Worm (Caenorhabditis elegans): Measurements from ENCODE around the gene Y113G7C.1.
"Not testable (repeated sequence)": the region's sequence is repeated elsewhere in the genome, so short reads cannot be mapped to it uniquely, and the experiment has no call there.

Y113G7C.1 gene

ce11 chrV:20279309-20279708 lies 38.2 kb upstream of the Y113G7C.1 start:
- TF ChIP-seq nhr-84 (tag; optimal IDR thresholded peaks at IDR 0.05) (no peak), pag-3 (tag; optimal IDR thresholded peaks at IDR 0.05; ENCODE audit: borderline replicate concordance, insufficient read depth) (no peak), tlp-1 (tag; optimal IDR thresholded peaks at IDR 0.05) (no peak), zag-1 (tag; optimal IDR thresholded peaks at IDR 0.05) (no peak), nhr-28 (tag; optimal IDR thresholded peaks at IDR 0.05) (no peak), snpc-4 (tag; optimal IDR thresholded peaks at IDR 0.05) (no peak)

- TF ChIP-seq tbx-2 (tag; optimal IDR thresholded peaks at IDR 0.05) (peak; percentile 0), hlh-17 (GFP tag; optimal IDR thresholded peaks at IDR 0.05; ENCODE audit: borderline replicate concordance) (no peak), nhr-28 (tag; optimal IDR thresholded peaks at IDR 0.05) (no peak), nhr-77 (tag; optimal IDR thresholded peaks at IDR 0.05) (peak; percentile 32), grh-1 (GFP tag; IDR thresholded peaks at IDR 0.05) (no peak)
These were observed 37.7 kb upstream of the Y113G7C.1 start, which contains the start of gene pqn-94 for ce11 chrV:20279811-20280317. Gene pqn-94 (minus strand): TSS chrV:20279861.

ce11 chrV:20282827-20283226 lies 34.7 kb upstream of the Y113G7C.1 start:
- TF ChIP-seq efl-1 (optimal IDR thresholded peaks at IDR 0.05) = no peak
- TF ChIP-seq efl-1 (GFP tag; optimal IDR thresholded peaks at IDR 0.05 in 1 of 2) = peak in 1 of 2 experiments; percentile 34
- TF ChIP-seq mdl-1 (tag; optimal IDR thresholded peaks at IDR 0.05) = no peak

- TF ChIP-seq mab-9 (GFP tag; IDR thresholded peaks at IDR 0.05) = no peak
- no peak for TF ChIP-seq lin-14 (GFP tag; optimal IDR thresholded peaks at IDR 0.05)
- no peak for TF ChIP-seq nhr-71 (tag; optimal IDR thresholded peaks at IDR 0.05)
- TF ChIP-seq ama-1 (optimal IDR thresholded peaks at IDR 0.05) = no peak
- TF ChIP-seq skn-1 (tag; optimal IDR thresholded peaks at IDR 0.05) = no peak
- no peak for TF ChIP-seq ztf-4 (tag; optimal IDR thresholded peaks at IDR 0.05)
- TF ChIP-seq nhr-28 (tag; optimal IDR thresholded peaks at IDR 0.05) = no peak
- no peak for TF ChIP-seq mep-1 (tag; optimal IDR thresholded peaks at IDR 0.05)
- TF ChIP-seq lin-15B (tag; optimal IDR thresholded peaks at IDR 0.05) = no peak
- no peak for TF ChIP-seq F16B12.6 (tag; optimal IDR thresholded peaks at IDR 0.05)
- TF ChIP-seq dpl-1 (GFP tag; optimal IDR thresholded peaks at IDR 0.05) = no peak
- TF ChIP-seq ces-1 (GFP tag; optimal IDR thresholded peaks at IDR 0.05) = no peak
- no peak for TF ChIP-seq pax-3 (tag; optimal IDR thresholded peaks at IDR 0.05)
- no peak for TF ChIP-seq lin-13 (GFP tag; optimal IDR thresholded peaks at IDR 0.05)
- TF ChIP-seq nhr-20 (tag; optimal IDR thresholded peaks at IDR 0.05) = no peak
These were observed 28.2 kb upstream of the Y113G7C.1 start, which contains the start of gene mlt-4 for ce11 chrV:20289317-20289716. Gene mlt-4 (minus strand): TSS chrV:20289417.

ce11 chrV:20294388-20294787 lies 23.2 kb upstream of the Y113G7C.1 start, which contains the start of gene clec-261:
Gene clec-261 (minus strand): TSS chrV:20294488.
- TF ChIP-seq fkh-8 (tag; optimal IDR thresholded peaks at IDR 0.05) = no peak
- no peak for TF ChIP-seq snu-23 (GFP tag; optimal IDR thresholded peaks at IDR 0.05)
- no peak for TF ChIP-seq efl-3 (GFP tag; optimal IDR thresholded peaks at IDR 0.05)
- TF ChIP-seq mef-2 (tag; optimal IDR thresholded peaks at IDR 0.05) = no peak

ce11 chrV:20297650-20298049 lies 19.9 kb upstream of the Y113G7C.1 start, which contains the start of gene ZC15.5:
Gene ZC15.5 (plus strand): TSS chrV:20297950.
- TF ChIP-seq swsn-7 (tag; optimal IDR thresholded peaks at IDR 0.05) (no peak), lin-13 (GFP tag; optimal IDR thresholded peaks at IDR 0.05) (no peak)

- TF ChIP-seq nhr-85 (tag); elt-3 (tag; optimal IDR thresholded peaks at IDR 0.05); ces-1 (GFP tag; optimal IDR thresholded peaks at IDR 0.05): not testable (repeated sequence)
These were observed 14.3 kb upstream of the Y113G7C.1 start, which contains the start of gene ZC15.3 for ce11 chrV:20303288-20303687. Gene ZC15.3 (plus strand): TSS chrV:20303588.

Measured in whole organism, L1 larva.